Comparison of ENCODE assay signal across 3 worm cellular contexts in genomic region chrIV:13297746-13298145, ce11.
TF ChIP-seq lines count a peak whose summit lies in the region.

Gene Y67H2A.2, minus strand, starts transcription at chrIV:13297819.
Gene micu-1, plus strand, starts transcription at chrIV:13297926.

TF ChIP-seq in whole organism, L1 larva, 84 proteins besides CTCF, POLR2A, EP300 and RAD21 (continued from another document and continues in another):
- TF ChIP-seq nhr-47 (tag; optimal IDR thresholded peaks at IDR 0.05; lab: Kevin White, UChicago) (peak; percentile 92), lin-39 (tag; optimal IDR thresholded peaks at IDR 0.05; lab: Kevin White, UChicago) (peak; percentile 50), nhr-76 (tag; optimal IDR thresholded peaks at IDR 0.05; lab: Kevin White, UChicago) (no peak), lin-13 (GFP tag; optimal IDR thresholded peaks at IDR 0.05; lab: Kevin White, UChicago) (peak; percentile 74), lin-15B (tag; optimal IDR thresholded peaks at IDR 0.05; lab: Kevin White, UChicago) (peak; percentile 88), fkh-4 (tag; optimal IDR thresholded peaks at IDR 0.05; lab: Kevin White, UChicago; ENCODE audit: borderline replicate concordance) (no peak), pax-3 (tag; optimal IDR thresholded peaks at IDR 0.05; lab: Kevin White, UChicago) (peak; percentile 37), nhr-90 (tag; optimal IDR thresholded peaks at IDR 0.05; lab: Kevin White, UChicago; ENCODE audit: poor library complexity) (peak; percentile 72), alr-1 (tag; optimal IDR thresholded peaks at IDR 0.05; lab: Kevin White, UChicago; ENCODE audit: borderline replicate concordance) (no peak), ces-1 (GFP tag; optimal IDR thresholded peaks at IDR 0.05; lab: Kevin White, UChicago) (no peak), vab-15 (tag; optimal IDR thresholded peaks at IDR 0.05; lab: Kevin White, UChicago) (peak; percentile 61), nhr-85 (tag; lab: Kevin White, UChicago) (peak; percentile 78), sup-37 (GFP tag; optimal IDR thresholded peaks at IDR 0.05; lab: Kevin White, UChicago) (no peak), nhr-19 (GFP tag; conservative IDR thresholded peaks at IDR 0.05; lab: Robert Waterston, UW) (peak; percentile 80), blmp-1 (tag; optimal IDR thresholded peaks at IDR 0.05; lab: Kevin White, UChicago) (peak; percentile 28), ceh-82 (tag; optimal IDR thresholded peaks at IDR 0.05; lab: Kevin White, UChicago) (peak; percentile 63 to 79 (median 74)), elt-3 (tag; optimal IDR thresholded peaks at IDR 0.05; lab: Kevin White, UChicago) (peak in 1 of 6 experiments; percentile 50), sptf-1 (tag; optimal IDR thresholded peaks at IDR 0.05; lab: Kevin White, UChicago) (no peak), ets-5 (GFP tag; IDR thresholded peaks at IDR 0.05; lab: Robert Waterston, UW) (no peak), grh-1 (GFP tag; IDR thresholded peaks at IDR 0.05; lab: Robert Waterston, UW) (no peak), hlh-4 (tag; optimal IDR thresholded peaks at IDR 0.05; lab: Kevin White, UChicago) (no peak), aha-1 (tag; optimal IDR thresholded peaks at IDR 0.05; lab: Kevin White, UChicago) (no peak), fkh-10 (GFP tag; optimal IDR thresholded peaks at IDR 0.05; lab: Kevin White, UChicago) (peak; percentile 13), nhr-237 (tag; optimal IDR thresholded peaks at IDR 0.05; lab: Kevin White, UChicago) (peak; percentile 28), unc-62 (GFP tag; optimal IDR thresholded peaks at IDR 0.05; lab: Kevin White, UChicago) (no peak), zip-4 (GFP tag; optimal IDR thresholded peaks at IDR 0.05; lab: Kevin White, UChicago) (peak; percentile 54), nhr-84 (tag; optimal IDR thresholded peaks at IDR 0.05; lab: Kevin White, UChicago) (no peak), dsc-1 (tag; optimal IDR thresholded peaks at IDR 0.05; lab: Kevin White, UChicago) (peak; percentile 88), mep-1 (tag; optimal IDR thresholded peaks at IDR 0.05; lab: Kevin White, UChicago) (no peak), pag-3 (tag; optimal IDR thresholded peaks at IDR 0.05; lab: Kevin White, UChicago; ENCODE audit: borderline replicate concordance, insufficient read depth) (no peak), xbp-1 (tag; optimal IDR thresholded peaks at IDR 0.05; lab: Kevin White, UChicago) (peak; percentile 84), lir-3 (tag; optimal IDR thresholded peaks at IDR 0.05; lab: Kevin White, UChicago; ENCODE audit: poor library complexity) (peak; percentile 50), egl-27 (tag; optimal IDR thresholded peaks at IDR 0.05; lab: Kevin White, UChicago) (no peak), nhr-12 (tag; optimal IDR thresholded peaks at IDR 0.05; lab: Kevin White, UChicago) (no peak), sox-4 (tag; optimal IDR thresholded peaks at IDR 0.05; lab: Kevin White, UChicago) (peak; percentile 56), mab-9 (GFP tag; IDR thresholded peaks at IDR 0.05; lab: Robert Waterston, UW) (peak; percentile 84), C16A3.4 (tag; optimal IDR thresholded peaks at IDR 0.05; lab: Kevin White, UChicago) (peak; percentile 76), nhr-28 (tag; optimal IDR thresholded peaks at IDR 0.05; lab: Kevin White, UChicago) (no peak), ztf-11 (tag; optimal IDR thresholded peaks at IDR 0.05; lab: Kevin White, UChicago) (peak in 1 of 2 experiments; percentile 60), fkh-8 (tag; optimal IDR thresholded peaks at IDR 0.05; lab: Kevin White, UChicago) (peak; percentile 83), nhr-71 (tag; optimal IDR thresholded peaks at IDR 0.05; lab: Kevin White, UChicago) (peak; percentile 90), hpl-2 (GFP tag; optimal IDR thresholded peaks at IDR 0.05; lab: Kevin White, UChicago) (peak; percentile 18), snu-23 (GFP tag; optimal IDR thresholded peaks at IDR 0.05; lab: Kevin White, UChicago) (peak; percentile 87), C34B4.2 (tag; optimal IDR thresholded peaks at IDR 0.05; lab: Kevin White, UChicago) (no peak)

TF ChIP-seq in whole organism, L3 larva, 47 proteins besides CTCF, POLR2A, EP300 and RAD21 (continued from another document):
- TF ChIP-seq lin-15B (tag; optimal IDR thresholded peaks at IDR 0.05; lab: Kevin White, UChicago) (peak; percentile 90), R02D3.7 (tag; optimal IDR thresholded peaks at IDR 0.05; lab: Kevin White, UChicago) (peak; percentile 35)

TF ChIP-seq in whole organism, young adult, 124 proteins besides CTCF, POLR2A, EP300 and RAD21 (continued from another document):
- TF ChIP-seq hmg-1.2 (GFP tag; IDR thresholded peaks at IDR 0.05; lab: Robert Waterston, UW) (peak; percentile 99), let-607 (tag; optimal IDR thresholded peaks at IDR 0.05; lab: Kevin White, UChicago) (no peak), lir-1 (GFP tag; conservative IDR thresholded peaks at IDR 0.05; lab: Robert Waterston, UW) (no peak), D2030.7 (GFP tag; IDR thresholded peaks at IDR 0.05; lab: Robert Waterston, UW) (peak; percentile 23; the same call in 1 of the 2 replicates), madf-3 (GFP tag; IDR thresholded peaks at IDR 0.05; lab: Robert Waterston, UW) (0 out of 2 replicates have a peak, but pooled peaks have one; percentile 32), ceh-79 (tag; optimal IDR thresholded peaks at IDR 0.05; lab: Kevin White, UChicago) (no peak), snpc-1.1 (tag; optimal IDR thresholded peaks at IDR 0.05; lab: Kevin White, UChicago; ENCODE audit: insufficient read depth) (no peak), F57A8.1 (GFP tag; optimal IDR thresholded peaks at IDR 0.05; lab: Kevin White, UChicago) (no peak), F52B5.7 (tag; optimal IDR thresholded peaks at IDR 0.05; lab: Kevin White, UChicago) (no peak), ccch-3 (GFP tag; optimal IDR thresholded peaks at IDR 0.05; lab: Kevin White, UChicago) (no peak), F33H1.4 (GFP tag; IDR thresholded peaks at IDR 0.05; lab: Robert Waterston, UW) (peak; percentile 50), attf-5 (GFP tag; optimal IDR thresholded peaks at IDR 0.05; lab: Kevin White, UChicago) (peak; percentile 9), ztf-25 (GFP tag; IDR thresholded peaks at IDR 0.05; lab: Robert Waterston, UW) (no peak), bed-1 (GFP tag; IDR thresholded peaks at IDR 0.05; lab: Robert Waterston, UW) (no peak), ceh-27 (GFP tag; optimal IDR thresholded peaks at IDR 0.05; lab: Kevin White, UChicago) (peak; percentile 16), mel-28 (tag; optimal IDR thresholded peaks at IDR 0.05; lab: Kevin White, UChicago; ENCODE audit: borderline replicate concordance) (no peak), T26A5.8 (tag; optimal IDR thresholded peaks at IDR 0.05; lab: Kevin White, UChicago) (no peak), Y79H2A.3 (GFP tag; conservative IDR thresholded peaks at IDR 0.05; lab: Robert Waterston, UW) (no peak), lin-40 (tag; optimal IDR thresholded peaks at IDR 0.05; lab: Kevin White, UChicago) (peak; percentile 75), lsy-27 (tag; optimal IDR thresholded peaks at IDR 0.05; lab: Kevin White, UChicago; ENCODE audit: borderline replicate concordance, insufficient read depth) (no peak), K11D2.4 (GFP tag; IDR thresholded peaks at IDR 0.05; lab: Robert Waterston, UW) (peak; percentile 16; the same call in 1 of the 2 replicates), atf-7 (tag; optimal IDR thresholded peaks at IDR 0.05; lab: Kevin White, UChicago) (no peak), akir-1 (GFP tag; optimal IDR thresholded peaks at IDR 0.05; lab: Kevin White, UChicago) (no peak), rec-8 (tag; optimal IDR thresholded peaks at IDR 0.05; lab: Kevin White, UChicago) (no peak), rcor-1 (GFP tag; IDR thresholded peaks at IDR 0.05; lab: Robert Waterston, UW) (no peak), madf-6 (GFP tag; IDR thresholded peaks at IDR 0.05; lab: Robert Waterston, UW) (peak; percentile 40), F22D6.2 (tag; optimal IDR thresholded peaks at IDR 0.05; lab: Kevin White, UChicago) (no peak), Y53F4B.3 (GFP tag; IDR thresholded peaks at IDR 0.05; lab: Robert Waterston, UW) (no peak)
